Worm (Caenorhabditis elegans) whole organism, young adult: ENCODE results near the gene vps-33.1.

Source experiments
- B0019.2 ChIP-seq: fragments of 200-800 bp; sonication (Bioruptor generic); conservative IDR thresholded peaks from 2 replicates; pipeline ENCODE4 v1.3.6; 2022; ENCODE audit warnings: missing genetic modification reagents, missing genetic modification characterization, missing compliant biosample characterization
- B0035.1 ChIP-seq: sonication (generic microtip); optimal IDR thresholded peaks from 2 replicates; lab custom pipeline; 2016; ENCODE audit warnings: missing genetic modification characterization, mild to moderate bottlenecking, missing compliant biosample characterization, missing genotype, missing genetic modification reagents
- D2030.7 ChIP-seq: fragments of 200-800 bp; sonication (Bioruptor generic); IDR thresholded peaks from 2 replicates; pipeline ENCODE4 v1.3.6; 2022; ENCODE audit warnings: missing genetic modification reagents, missing genetic modification characterization, missing compliant biosample characterization
- F10E7.11 ChIP-seq: sonication (generic microtip); optimal IDR thresholded peaks from 2 replicates; lab custom pipeline; 2017; ENCODE audit warnings: mild to moderate bottlenecking, missing genetic modification characterization, moderate library complexity, missing compliant biosample characterization
- F22D6.2 ChIP-seq: sonication (generic microtip); optimal IDR thresholded peaks from 2 replicates; lab custom pipeline; 2016; ENCODE audit warnings: mild to moderate bottlenecking, missing genetic modification characterization, missing compliant biosample characterization
- F37B4.10 ChIP-seq: fragments of 200-800 bp; sonication (Bioruptor generic); IDR thresholded peaks from 2 replicates; pipeline ENCODE4 v1.3.6; 2022; ENCODE audit warnings: missing genetic modification characterization, missing compliant biosample characterization
- F39B2.1 ChIP-seq: fragments of 200-800 bp; sonication (Bioruptor generic); IDR thresholded peaks from 2 replicates; pipeline ENCODE4 v1.3.6; 2022; ENCODE audit warnings: missing genetic modification reagents, missing genetic modification characterization, missing compliant biosample characterization
- F57A8.1 ChIP-seq: fragments of 200-800 bp; sonication (Bioruptor generic); optimal IDR thresholded peaks from 2 replicates; lab custom pipeline; 2018; ENCODE audit warnings: mild to moderate bottlenecking, missing genetic modification characterization, moderate library complexity, missing compliant biosample characterization
- F57C9.4 ChIP-seq: sonication (generic microtip); optimal IDR thresholded peaks from 2 replicates; lab custom pipeline; 2017; ENCODE audit warnings: mild to moderate bottlenecking, missing genetic modification characterization, missing compliant biosample characterization
- T07F8.4 ChIP-seq: sonication (generic microtip); optimal IDR thresholded peaks from 2 replicates; lab custom pipeline; 2016; ENCODE audit warnings: mild to moderate bottlenecking, missing genetic modification characterization, moderate library complexity, missing compliant biosample characterization
- ama-1 ChIP-seq, 3 experiments: fragments of 150-350 bp in 1 of 3; sonication (generic microtip) in 2 of 3; optimal IDR thresholded peaks; 2 replicates each; lab custom pipeline; 2014 to 2018; ENCODE audit warnings: missing biosample characterization in 2 of 3, missing genetic modification characterization in 2 of 3, missing genetic modification reagents in 2 of 3
- atf-7 ChIP-seq: sonication (generic microtip); optimal IDR thresholded peaks from 2 replicates; lab custom pipeline; 2017; ENCODE audit warnings: mild to moderate bottlenecking, missing genetic modification characterization, missing compliant biosample characterization
- attf-5 ChIP-seq: fragments of 200-800 bp; sonication (Bioruptor generic); optimal IDR thresholded peaks from 2 replicates; lab custom pipeline; 2018; ENCODE audit warnings: mild to moderate bottlenecking, missing genetic modification characterization, missing compliant biosample characterization
- bed-1 ChIP-seq: fragments of 200-800 bp; sonication (Bioruptor generic); IDR thresholded peaks from 2 replicates; pipeline ENCODE4 v1.3.6; 2022; ENCODE audit warnings: missing genetic modification reagents, missing genetic modification characterization, missing compliant biosample characterization
- cebp-1 ChIP-seq, 2 experiments: fragments of 200-800 bp in 1 of 2; sonication (Bioruptor generic) in 1 of 2; sonication (generic microtip) in 1 of 2; IDR thresholded peaks in 1 of 2; optimal IDR thresholded peaks in 1 of 2; 2 replicates each; pipeline versions ENCODE4 v1.3.6 to Lab custom; 2017 to 2022; ENCODE audit warnings: missing compliant biosample characterization in 2 of 2, missing genetic modification characterization in 2 of 2, mild to moderate bottlenecking in 1 of 2, missing genetic modification reagents in 1 of 2, moderate library complexity in 1 of 2
- ceh-58 ChIP-seq: fragments of 200-800 bp; sonication (Bioruptor generic); IDR thresholded peaks from 2 replicates; pipeline ENCODE4 v1.3.6; 2022; ENCODE audit warnings: missing genetic modification characterization, missing compliant biosample characterization
- ceh-79 ChIP-seq: sonication (generic microtip); optimal IDR thresholded peaks from 2 replicates; lab custom pipeline; 2017; ENCODE audit warnings: mild to moderate bottlenecking, missing genetic modification characterization, missing compliant biosample characterization
- ceh-91 ChIP-seq: fragments of 200-800 bp; sonication (Bioruptor generic); IDR thresholded peaks from 2 replicates; pipeline ENCODE4 v1.3.6; 2022; ENCODE audit warnings: missing genetic modification reagents, missing genetic modification characterization, missing compliant biosample characterization
- chd-7 ChIP-seq: sonication (generic microtip); optimal IDR thresholded peaks from 2 replicates; lab custom pipeline; 2016; ENCODE audit warnings: mild to moderate bottlenecking, missing genetic modification characterization, moderate library complexity, missing compliant biosample characterization
- die-1 ChIP-seq: sonication (generic microtip); optimal IDR thresholded peaks from 2 replicates; lab custom pipeline; 2016; ENCODE audit warnings: missing genotype, mild to moderate bottlenecking, missing genetic modification characterization, missing compliant biosample characterization
- efl-1 ChIP-seq: fragments of 150-350 bp; optimal IDR thresholded peaks from 2 replicates; lab custom pipeline; 2014; ENCODE audit warnings: missing biosample characterization, missing genetic modification reagents, missing genetic modification characterization
- egl-44 ChIP-seq: fragments of 200-800 bp; sonication (Bioruptor generic); IDR thresholded peaks from 2 replicates; pipeline ENCODE4 v1.3.6; 2022; ENCODE audit warnings: missing genetic modification reagents, missing genetic modification characterization, missing compliant biosample characterization
- egrh-3 ChIP-seq: fragments of 200-800 bp; sonication (Bioruptor generic); IDR thresholded peaks from 2 replicates; pipeline ENCODE4 v1.3.6; 2022; ENCODE audit warnings: missing genetic modification reagents, missing genetic modification characterization, missing compliant biosample characterization
- hmg-1.2 ChIP-seq: fragments of 200-800 bp; sonication (Bioruptor generic); IDR thresholded peaks from 2 replicates; pipeline ENCODE4 v1.3.6; 2022; ENCODE audit warnings: missing genetic modification reagents, missing genetic modification characterization, missing compliant biosample characterization
- hsf-1 ChIP-seq: fragments of 200-800 bp; sonication (Bioruptor generic); IDR thresholded peaks from 2 replicates; pipeline ENCODE4 v1.3.6; 2022; ENCODE audit warnings: missing genetic modification reagents, missing genetic modification characterization, missing compliant biosample characterization
- let-526 ChIP-seq: fragments of 200-800 bp; sonication (Bioruptor generic); IDR thresholded peaks from 2 replicates; pipeline ENCODE4 v1.3.6; 2022; ENCODE audit warnings: missing genetic modification reagents, missing genetic modification characterization, missing compliant biosample characterization
- let-607 ChIP-seq, 2 experiments: fragments of 200-800 bp in 1 of 2; sonication (Bioruptor generic) in 1 of 2; sonication (generic microtip) in 1 of 2; optimal IDR thresholded peaks; 2 replicates each; lab custom pipeline; 2016 to 2018; ENCODE audit warnings: mild to moderate bottlenecking in 2 of 2, missing compliant biosample characterization in 2 of 2, missing genetic modification characterization in 2 of 2, moderate library complexity in 2 of 2, missing genotype in 1 of 2
- lin-26 ChIP-seq: fragments of 200-800 bp; sonication (Bioruptor generic); IDR thresholded peaks from 2 replicates; pipeline ENCODE4 v1.3.6; 2022; ENCODE audit warnings: missing genetic modification reagents, missing genetic modification characterization, missing compliant biosample characterization
- lin-54 ChIP-seq: fragments of 200-800 bp; sonication (Bioruptor generic); optimal IDR thresholded peaks from 2 replicates; lab custom pipeline; 2018; ENCODE audit warnings: mild to moderate bottlenecking, missing genetic modification characterization, missing compliant biosample characterization
- lsy-27 ChIP-seq: sonication (generic microtip); optimal IDR thresholded peaks from 2 replicates; lab custom pipeline; 2017; ENCODE audit warnings: missing genetic modification characterization, mild to moderate bottlenecking, missing compliant biosample characterization, antibody characterized with exemption, missing genotype, borderline replicate concordance; ENCODE audit not compliant: insufficient read depth
- madf-8 ChIP-seq: fragments of 200-800 bp; sonication (Bioruptor generic); conservative IDR thresholded peaks from 2 replicates; pipeline ENCODE4 v1.3.6; 2022; ENCODE audit warnings: missing genetic modification reagents, missing genetic modification characterization, missing compliant biosample characterization
- nhr-90 ChIP-seq: sonication (generic microtip); optimal IDR thresholded peaks from 2 replicates; lab custom pipeline; 2016; ENCODE audit warnings: missing genotype, mild to moderate bottlenecking, missing genetic modification characterization, missing compliant biosample characterization
- rcor-1 ChIP-seq: fragments of 200-800 bp; sonication (Bioruptor generic); IDR thresholded peaks from 2 replicates; pipeline ENCODE4 v1.3.6; 2022; ENCODE audit warnings: missing genetic modification reagents, missing genetic modification characterization, missing compliant biosample characterization
- rpc-1 ChIP-seq, 2 experiments: fragments of 150-350 bp in 1 of 2; sonication (generic microtip) in 1 of 2; optimal IDR thresholded peaks; 2 replicates each; lab custom pipeline; 2014 to 2018; ENCODE audit warnings: missing biosample characterization in 1 of 2, missing genetic modification characterization in 1 of 2, missing genetic modification reagents in 1 of 2, missing genotype in 1 of 2
- sdz-38 ChIP-seq: sonication (generic microtip); optimal IDR thresholded peaks from 2 replicates; lab custom pipeline; 2016; ENCODE audit warnings: missing genotype, missing genetic modification characterization, missing compliant biosample characterization
- snpc-1.1 ChIP-seq: sonication (generic microtip); optimal IDR thresholded peaks from 2 replicates; lab custom pipeline; 2017; ENCODE audit warnings: missing genetic modification characterization, mild to moderate bottlenecking, missing compliant biosample characterization, antibody characterized with exemption, moderate library complexity, missing genotype, missing genetic modification reagents; ENCODE audit not compliant: insufficient read depth
- snpc-3.4 ChIP-seq: sonication (generic microtip); optimal IDR thresholded peaks from 2 replicates; lab custom pipeline; 2017; ENCODE audit warnings: missing genetic modification characterization, mild to moderate bottlenecking, missing compliant biosample characterization, antibody characterized with exemption, moderate library complexity, missing genotype, missing genetic modification reagents
- tbp1 ChIP-seq: fragments of 200-800 bp; sonication (Bioruptor generic); optimal IDR thresholded peaks from 2 replicates; lab custom pipeline; 2018; ENCODE audit warnings: mild to moderate bottlenecking, missing genetic modification characterization, missing compliant biosample characterization
- tlf-1 ChIP-seq: fragments of 200-800 bp; sonication (Bioruptor generic); optimal IDR thresholded peaks from 2 replicates; lab custom pipeline; 2018; ENCODE audit warnings: mild to moderate bottlenecking, missing genetic modification characterization, missing compliant biosample characterization
- unc-130 ChIP-seq: sonication (generic microtip); optimal IDR thresholded peaks from 2 replicates; lab custom pipeline; 2016; ENCODE audit warnings: missing genetic modification reagents, missing genetic modification characterization, missing compliant biosample characterization
- ztf-26 ChIP-seq: sonication (generic microtip); optimal IDR thresholded peaks from 2 replicates; lab custom pipeline; 2017; ENCODE audit warnings: missing genetic modification characterization, missing compliant biosample characterization
- ztf-28 ChIP-seq: fragments of 200-800 bp; sonication (Bioruptor generic); IDR thresholded peaks from 2 replicates; pipeline ENCODE4 v1.3.6; 2022; ENCODE audit warnings: missing genetic modification reagents, missing genetic modification characterization, missing compliant biosample characterization
- ztf-3 ChIP-seq: fragments of 200-800 bp; sonication (Bioruptor generic); optimal IDR thresholded peaks from 2 replicates; lab custom pipeline; 2018; ENCODE audit warnings: mild to moderate bottlenecking, missing genetic modification characterization, missing compliant biosample characterization

vps-33.1 gene

DNA sequence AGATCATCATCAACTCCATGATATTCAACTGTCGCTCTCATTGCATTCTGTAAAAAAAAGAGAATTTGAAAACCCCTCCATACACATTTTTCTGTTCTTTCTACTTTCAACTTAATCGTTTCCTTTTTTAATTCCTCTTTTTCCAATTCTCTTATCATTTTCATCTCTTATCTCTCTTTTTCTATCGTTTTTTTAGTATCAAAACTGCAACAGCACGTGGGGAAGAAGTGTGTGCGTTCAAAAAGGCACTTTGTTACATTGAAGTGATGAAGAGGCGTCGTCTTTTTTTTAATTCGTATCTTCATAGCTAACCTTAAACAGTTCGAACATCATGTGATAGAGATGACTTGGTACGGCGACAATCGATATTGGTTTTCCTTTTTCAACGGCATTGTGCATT is 38.4 kb downstream of the vps-33.1 start (continued):
- TF ChIP-seq hmg-1.2 (GFP tag; lab: Robert Waterston, UW) = peak; percentile 23; the same call in 1 of the 2 replicates
- TF ChIP-seq attf-5 = peak; percentile 44
- TF ChIP-seq let-607 (tag; optimal IDR thresholded peaks at IDR 0.05; lab: Kevin White, UChicago) = peak in 1 of 2 experiments; percentile 45
- TF ChIP-seq tlf-1 = no peak
- peak; percentile 83 for TF ChIP-seq ztf-26 (tag; lab: Kevin White, UChicago)

DNA sequence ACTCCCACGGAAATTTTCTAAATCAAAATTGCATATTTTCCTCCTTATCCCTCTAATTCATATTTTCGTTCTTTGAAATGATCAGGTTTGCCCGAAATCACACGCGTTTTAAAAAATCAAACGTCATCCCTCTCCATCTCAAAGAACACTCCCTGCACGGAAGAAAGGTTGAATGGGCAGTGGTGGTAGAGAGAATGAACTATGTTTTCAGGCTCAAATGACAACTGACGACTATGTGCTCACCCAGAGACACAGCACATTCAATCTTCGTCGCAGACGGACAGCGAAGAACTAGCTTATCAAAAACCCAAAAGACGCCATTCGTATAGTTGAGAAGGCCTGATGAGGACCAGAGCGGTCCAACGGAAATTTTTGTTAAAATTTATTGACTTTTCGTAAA is 39.1 kb downstream of the vps-33.1 start:
- TF ChIP-seq F37B4.10 (0 out of 2 replicates have a peak, but pooled peaks have one; percentile 46), tbp1 (GFP tag; lab: Kevin White, UChicago) (no peak)
- TF ChIP-seq, all 124 proteins: peak for 1

DNA sequence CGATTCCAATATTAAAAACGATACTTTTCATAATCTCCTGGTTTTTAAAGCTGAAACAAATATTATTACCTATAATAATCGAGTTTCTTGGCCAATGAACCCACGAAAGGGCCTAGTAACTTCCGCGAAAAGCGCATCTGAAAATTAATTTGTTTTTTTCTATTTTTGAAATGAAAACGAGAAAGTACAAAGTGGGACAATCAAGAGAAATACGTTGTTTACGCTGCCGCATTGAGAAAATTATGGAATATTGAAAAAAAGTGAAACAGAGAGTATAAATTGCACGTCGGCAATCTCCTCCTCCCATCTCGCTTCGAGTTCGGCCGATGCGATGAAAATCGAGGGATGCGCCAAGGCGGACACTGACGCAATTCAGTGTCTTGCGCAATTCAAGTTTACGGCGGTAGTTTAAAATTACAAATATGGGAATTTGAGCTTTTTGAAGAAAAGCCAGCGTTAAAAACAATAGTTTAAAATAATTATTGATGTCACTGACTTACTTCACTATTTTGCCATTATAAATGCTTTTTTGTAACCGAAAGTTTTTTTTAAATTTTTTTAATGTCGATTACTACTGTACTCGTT is 40.6 kb downstream of the vps-33.1 start, which contains the start of gene pdhk-2:
TSS of gene pdhk-2 (minus strand) at position 137 of the 585 bp plus-strand sequence.
- TF ChIP-seq ztf-3 (GFP tag; lab: Kevin White, UChicago) = no peak
- no peak for TF ChIP-seq B0019.2
- peak; percentile 25 for TF ChIP-seq nhr-90 (tag; lab: Kevin White, UChicago)
- TF ChIP-seq snpc-1.1 (tag; lab: Kevin White, UChicago) = no peak
- TF ChIP-seq cebp-1 (GFP tag; IDR thresholded peaks at IDR 0.05; lab: Robert Waterston, UW) = peak; percentile 72; the same call in 1 of the 2 replicates
- peak; percentile 91 for TF ChIP-seq cebp-1 (tag; optimal IDR thresholded peaks at IDR 0.05; lab: Kevin White, UChicago)
- no peak for TF ChIP-seq lsy-27 (tag; lab: Kevin White, UChicago)
- no peak for TF ChIP-seq snpc-3.4 (tag; lab: Kevin White, UChicago)
- peak; percentile 74 for TF ChIP-seq D2030.7
- TF ChIP-seq let-607 (tag; optimal IDR thresholded peaks at IDR 0.05; lab: Kevin White, UChicago) = peak; percentile 39 to 71
- no peak for TF ChIP-seq F10E7.11 (tag; lab: Kevin White, UChicago)
- no peak for TF ChIP-seq F57A8.1 (GFP tag; lab: Kevin White, UChicago)
- TF ChIP-seq lin-54 = peak; percentile 99
- peak; percentile 64 for TF ChIP-seq unc-130 (GFP tag; lab: Kevin White, UChicago)
- no peak for TF ChIP-seq ceh-58 (GFP tag; lab: Robert Waterston, UW)
- TF ChIP-seq ceh-91 (GFP tag; lab: Robert Waterston, UW) = peak; percentile 68
- no peak for TF ChIP-seq ztf-28 (GFP tag; lab: Robert Waterston, UW)
- no peak for TF ChIP-seq egl-44 (GFP tag; lab: Robert Waterston, UW)
- TF ChIP-seq madf-8 = peak; percentile 73
- peak; percentile 21 for TF ChIP-seq ama-1 (optimal IDR thresholded peaks at IDR 0.05; lab: Kevin White, UChicago)
- TF ChIP-seq ama-1 (GFP tag; optimal IDR thresholded peaks at IDR 0.05; lab: Kevin White, UChicago) = no peak
- TF ChIP-seq T07F8.4 (tag; lab: Kevin White, UChicago) = no peak
- no peak for TF ChIP-seq sdz-38
- TF ChIP-seq F22D6.2 (tag; lab: Kevin White, UChicago) = peak; percentile 56
- peak; percentile 27 for TF ChIP-seq die-1
- no peak for TF ChIP-seq rpc-1 (optimal IDR thresholded peaks at IDR 0.05; lab: Kevin White, UChicago)
- TF ChIP-seq rpc-1 (tag; optimal IDR thresholded peaks at IDR 0.05; lab: Kevin White, UChicago) = no peak
- TF ChIP-seq rcor-1 (GFP tag; lab: Robert Waterston, UW) = peak; percentile 91
- TF ChIP-seq F57C9.4 (tag; lab: Kevin White, UChicago) = no peak
- peak; percentile 92 for TF ChIP-seq efl-1 (GFP tag; lab: Kevin White, UChicago)
- peak; percentile 58 for TF ChIP-seq atf-7 (tag; lab: Kevin White, UChicago)
- TF ChIP-seq ceh-79 (tag; lab: Kevin White, UChicago) = no peak
- TF ChIP-seq chd-7 (tag; lab: Kevin White, UChicago) = peak; percentile 69
- 0 out of 2 replicates have a peak, but pooled peaks have one; percentile 21 for TF ChIP-seq bed-1 (GFP tag; lab: Robert Waterston, UW)
- no peak for TF ChIP-seq lin-26 (GFP tag; lab: Robert Waterston, UW)
- no peak for TF ChIP-seq let-526
- TF ChIP-seq egrh-3 (GFP tag; lab: Robert Waterston, UW) = no peak
- TF ChIP-seq F39B2.1 (GFP tag; lab: Robert Waterston, UW) = no peak
- peak; percentile 70 for TF ChIP-seq hsf-1
- peak; percentile 50 for TF ChIP-seq B0035.1
